Worm (Caenorhabditis elegans): ENCODE results near the gene daam-1.

DNA sequence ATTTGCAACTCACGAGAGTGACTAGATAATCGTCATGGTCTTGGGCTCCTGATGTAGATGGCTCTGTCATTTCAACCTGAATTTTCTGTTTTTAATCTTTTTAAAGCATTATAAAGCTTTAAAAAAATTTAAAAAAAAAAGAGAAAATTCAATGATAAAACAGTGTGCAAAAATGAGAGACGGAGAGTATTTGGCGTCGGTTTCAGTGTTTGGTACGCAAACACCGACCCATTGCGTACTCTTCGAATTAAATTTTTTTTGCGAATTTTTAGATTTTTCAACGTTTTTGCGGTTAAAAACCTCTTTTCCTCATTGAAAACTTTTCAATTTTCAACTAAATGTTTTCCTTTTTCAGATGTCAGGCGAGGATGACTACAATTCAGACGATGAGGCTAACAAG, 44.2 kb upstream of the daam-1 start, which contains the start of the genes W03F9.2 and sftb-2:
- TF ChIP-seq W03F9.2 (tag; optimal IDR thresholded peaks at IDR 0.05) (peak; percentile 94), dao-5 (tag; optimal IDR thresholded peaks at IDR 0.05) (no peak), him-1 (tag; optimal IDR thresholded peaks at IDR 0.05) (no peak)
